Worm (Caenorhabditis elegans): ENCODE measurements around the gene Y51H7C.41.

The Y51H7C.41 gene

DNA sequence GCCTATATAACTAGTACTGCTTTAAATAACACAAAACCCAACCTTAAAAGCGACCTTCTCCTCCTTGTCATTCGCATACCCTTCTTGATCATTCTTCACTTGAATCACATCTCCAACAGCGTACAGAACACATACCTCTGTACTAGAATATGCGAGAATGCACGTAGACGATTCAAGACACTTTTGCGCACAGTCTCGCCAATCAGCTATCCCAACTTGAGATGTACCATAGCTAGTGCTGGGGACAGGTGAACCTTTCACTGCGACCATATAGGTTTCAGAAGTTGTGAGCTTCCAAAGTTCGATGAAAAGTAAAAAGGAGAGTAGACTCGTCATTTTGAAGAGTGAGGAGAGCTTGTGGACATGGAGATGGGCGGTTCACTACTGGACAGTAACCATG, 5.4 kb upstream of the Y51H7C.41 start, which contains the start of gene F54D12.8:
TSS of gene F54D12.8 (minus strand) at position 336 of the 400 bp plus-strand sequence.
- TF ChIP-seq mdl-1 (tag; optimal IDR thresholded peaks at IDR 0.05) (no peak), jun-1 (tag; optimal IDR thresholded peaks at IDR 0.05) (no peak), pha-4 (tag; optimal IDR thresholded peaks at IDR 0.05) (no peak), nhr-28 (tag; optimal IDR thresholded peaks at IDR 0.05) (no peak), nhr-11 (tag; optimal IDR thresholded peaks at IDR 0.05) (no peak), nhr-23 (tag; optimal IDR thresholded peaks at IDR 0.05) (no peak), daf-12 (tag; optimal IDR thresholded peaks at IDR 0.05) (no peak), hmg-11 (tag; optimal IDR thresholded peaks at IDR 0.05) (no peak), zag-1 (tag; optimal IDR thresholded peaks at IDR 0.05) (no peak)

DNA sequence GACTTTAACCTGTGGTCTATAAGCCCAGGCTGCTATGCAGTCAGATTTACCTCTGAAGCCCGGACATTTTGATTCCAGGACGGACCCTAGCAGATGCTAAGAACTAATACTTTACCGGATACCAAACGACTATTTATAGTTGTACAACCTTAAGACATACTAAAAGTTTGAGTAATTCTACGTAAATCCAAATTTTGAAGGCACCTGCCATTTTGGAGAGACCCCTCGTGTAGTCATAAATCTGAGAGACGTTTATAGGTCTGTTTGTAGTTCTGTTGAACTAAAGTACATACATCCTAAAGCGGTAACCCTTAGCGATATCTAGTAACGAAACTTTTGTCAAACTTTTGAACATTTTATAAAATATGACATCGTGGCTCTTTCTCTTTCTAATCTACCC, 4.7 kb upstream of the Y51H7C.41 start, which contains the start of gene F54D12.2:
TSS of gene F54D12.2 (plus strand) at position 301 of the 400 bp plus-strand sequence.
- TF ChIP-seq aly-2 (tag; optimal IDR thresholded peaks at IDR 0.05) (no peak), skn-1 (tag; optimal IDR thresholded peaks at IDR 0.05) (no peak), tbx-2 (tag; optimal IDR thresholded peaks at IDR 0.05) (no peak), nhr-11 (tag; optimal IDR thresholded peaks at IDR 0.05) (no peak), nhr-67 (tag; optimal IDR thresholded peaks at IDR 0.05) (no peak), nhr-25 (tag; optimal IDR thresholded peaks at IDR 0.05) (no peak), ceh-28 (tag; optimal IDR thresholded peaks at IDR 0.05) (no peak), elt-2 (tag; optimal IDR thresholded peaks at IDR 0.05) (no peak), pha-4 (tag; optimal IDR thresholded peaks at IDR 0.05) (no peak), jun-1 (tag; optimal IDR thresholded peaks at IDR 0.05) (no peak), pqm-1 (tag; optimal IDR thresholded peaks at IDR 0.05) (no peak)

DNA sequence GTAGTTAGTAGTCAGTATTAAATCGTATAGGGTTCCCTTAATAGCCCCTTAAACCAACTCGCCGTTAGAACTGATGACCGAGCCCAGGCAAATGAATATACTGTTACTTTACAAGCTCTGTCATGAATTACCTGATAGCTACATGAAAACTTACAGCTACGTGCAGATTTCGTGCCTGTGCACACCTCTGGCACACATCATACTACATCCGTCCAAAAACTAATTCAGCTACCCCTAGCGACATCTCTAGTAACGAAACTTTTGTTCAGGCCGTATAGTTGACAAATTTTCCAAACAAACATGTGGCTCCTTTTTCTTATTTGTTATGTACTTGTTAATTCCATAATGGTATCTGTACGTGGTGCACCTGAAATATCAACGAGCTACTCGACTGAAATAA, 3.0 kb upstream of the Y51H7C.41 start, which contains the start of gene F54D12.1:
TSS of gene F54D12.1 (plus strand) at position 301 of the 400 bp plus-strand sequence.
- TF ChIP-seq ceh-28 (tag; optimal IDR thresholded peaks at IDR 0.05), result no peak
- TF ChIP-seq nhr-43 (tag; optimal IDR thresholded peaks at IDR 0.05; ENCODE audit: poor library complexity, severe bottlenecking), result no peak
- no peak for TF ChIP-seq ceh-82 (tag; optimal IDR thresholded peaks at IDR 0.05)
- no peak for TF ChIP-seq lsy-12 (tag; optimal IDR thresholded peaks at IDR 0.05)
- no peak for TF ChIP-seq tbx-2 (tag; optimal IDR thresholded peaks at IDR 0.05)
- TF ChIP-seq egl-27 (tag; optimal IDR thresholded peaks at IDR 0.05), result no peak
- TF ChIP-seq fkh-2 (tag; optimal IDR thresholded peaks at IDR 0.05), result no peak

DNA sequence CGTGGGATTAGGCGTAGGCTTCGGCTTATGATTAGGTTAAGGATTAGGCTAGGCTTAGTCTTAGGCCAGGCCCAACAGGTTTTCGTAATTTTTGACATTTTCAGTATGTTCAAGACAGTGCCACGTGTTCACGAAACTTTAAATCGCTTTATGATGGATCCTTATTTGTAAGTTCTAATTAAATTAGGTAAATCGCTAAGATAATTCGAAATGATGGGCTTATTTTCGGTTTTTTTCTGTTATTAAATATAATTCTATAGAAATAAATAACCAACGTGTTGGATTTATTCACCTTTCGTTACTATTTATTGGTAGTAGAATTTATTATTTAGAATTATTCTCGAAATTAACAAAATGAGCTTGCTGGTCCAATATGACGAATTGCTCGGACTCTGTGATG, 1.6 kb upstream of the Y51H7C.41 start, which contains the start of gene Y51H7C.8:
TSS of gene Y51H7C.8 (plus strand) at position 301 of the 400 bp plus-strand sequence.
- no peak for TF ChIP-seq elt-3 (tag; optimal IDR thresholded peaks at IDR 0.05)
- TF ChIP-seq egl-27 (tag; optimal IDR thresholded peaks at IDR 0.05), result no peak
- no peak for TF ChIP-seq eor-1 (tag; optimal IDR thresholded peaks at IDR 0.05)
- TF ChIP-seq ztf-4 (tag; optimal IDR thresholded peaks at IDR 0.05), result no peak
- TF ChIP-seq unc-39 (tag; optimal IDR thresholded peaks at IDR 0.05), result no peak
- no peak for TF ChIP-seq snpc-4 (tag; optimal IDR thresholded peaks at IDR 0.05)

DNA sequence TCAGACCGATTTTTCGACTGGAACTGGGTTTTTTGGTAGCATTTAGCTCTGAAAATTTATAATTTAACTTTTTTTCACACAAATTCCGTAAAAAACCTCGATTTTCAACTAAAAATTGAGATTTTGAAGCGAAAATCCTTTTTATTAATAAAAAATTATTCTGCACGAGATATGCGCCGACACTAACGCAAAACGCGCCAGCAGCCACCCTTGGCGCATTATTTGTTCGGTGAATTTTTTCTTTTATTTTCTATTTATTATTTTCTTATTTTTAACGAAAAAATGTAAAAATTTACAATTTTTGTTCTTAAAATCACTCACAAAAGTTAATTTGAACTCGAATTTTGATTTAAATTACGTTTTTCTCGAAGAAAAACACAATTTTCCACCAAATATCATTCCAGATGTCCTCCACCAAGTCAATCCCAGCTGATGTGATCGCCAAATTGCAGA, 928 bp upstream of the Y51H7C.41 start, which contains the start of gene Y51H7C.7:
TSS of gene Y51H7C.7 (plus strand) at position 403 of the 453 bp plus-strand sequence.
- TF ChIP-seq ama-1 (optimal IDR thresholded peaks at IDR 0.05) (no peak), lin-39 (tag; optimal IDR thresholded peaks at IDR 0.05) (peak; percentile 24), snpc-4 (tag; optimal IDR thresholded peaks at IDR 0.05) (no peak), R02D3.7 (tag; optimal IDR thresholded peaks at IDR 0.05) (peak; percentile 36), ceh-16 (tag; optimal IDR thresholded peaks at IDR 0.05) (no peak), egl-27 (tag; optimal IDR thresholded peaks at IDR 0.05) (no peak), lin-15B (tag; optimal IDR thresholded peaks at IDR 0.05) (peak; percentile 75), jun-1 (tag; optimal IDR thresholded peaks at IDR 0.05) (no peak), nhr-23 (tag; optimal IDR thresholded peaks at IDR 0.05) (peak; percentile 65), fkh-2 (tag; optimal IDR thresholded peaks at IDR 0.05) (no peak), nhr-43 (tag; optimal IDR thresholded peaks at IDR 0.05; ENCODE audit: poor library complexity, severe bottlenecking) (no peak), tbx-2 (tag; optimal IDR thresholded peaks at IDR 0.05) (peak; percentile 18), mml-1 (tag; optimal IDR thresholded peaks at IDR 0.05) (no peak), nhr-12 (tag; optimal IDR thresholded peaks at IDR 0.05) (no peak), elt-2 (tag; optimal IDR thresholded peaks at IDR 0.05) (peak; percentile 22)

Data from whole organism, L3 larva.